Worm (Caenorhabditis elegans): ENCODE results near the gene elt-6.

ce11 chrIV:1896145-1896544, 21.6 kb upstream of the elt-6 start:
- TF ChIP-seq unc-39 (tag; optimal IDR thresholded peaks at IDR 0.05) (no peak), snpc-4 (tag; optimal IDR thresholded peaks at IDR 0.05) (no peak), nhr-10 (tag; optimal IDR thresholded peaks at IDR 0.05) (no peak), ZK546.5 (tag; optimal IDR thresholded peaks at IDR 0.05) (no peak), lin-13 (GFP tag; optimal IDR thresholded peaks at IDR 0.05) (no peak), sma-9 (GFP tag; optimal IDR thresholded peaks at IDR 0.05) (no peak), sma-9 (tag; optimal IDR thresholded peaks at IDR 0.05) (no peak)

Data from whole organism, L2 larva.